Fruit fly (Drosophila melanogaster) whole organism, embryonic: Measurements from ENCODE around the gene psh.

ENCODE experiments used
- CG11398 ChIP-seq: fragments of 200-800 bp; sonication (Bioruptor generic); optimal IDR thresholded peaks from 2 replicates; lab custom pipeline; 2016; ENCODE audit warnings: missing biosample characterization, missing genetic modification characterization
- CG12299 ChIP-seq: fragments of 200-800 bp; sonication (Bioruptor generic); optimal IDR thresholded peaks from 2 replicates; lab custom pipeline; 2018; ENCODE audit warnings: missing biosample characterization, mild to moderate bottlenecking, missing genetic modification characterization
- CG13287 ChIP-seq: fragments of 200-800 bp; sonication (Bioruptor generic); IDR thresholded peaks from 2 replicates; pipeline ENCODE4 v1.3.6; 2022; ENCODE audit warnings: missing biosample characterization, missing genetic modification characterization; ENCODE audit not compliant: partially characterized antibody
- CG15514 ChIP-seq: fragments of 200-800 bp; sonication (Bioruptor generic); optimal IDR thresholded peaks from 3 replicates; lab custom pipeline; 2017; ENCODE audit warnings: missing biosample characterization, missing genetic modification characterization, mild to moderate bottlenecking, moderate library complexity, missing genetic modification reagents
- CG17385 ChIP-seq: fragments of 200-800 bp; sonication (Bioruptor generic); optimal IDR thresholded peaks from 3 replicates; lab custom pipeline; 2018; ENCODE audit warnings: missing biosample characterization, mild to moderate bottlenecking, missing genetic modification characterization
- CG1832 ChIP-seq: fragments of 200-800 bp; sonication (Bioruptor generic); optimal IDR thresholded peaks from 2 replicates; lab custom pipeline; 2017; ENCODE audit warnings: missing biosample characterization, mild to moderate bottlenecking, missing genetic modification characterization, inconsistent platforms
- CG18599 ChIP-seq: fragments of 200-800 bp; sonication (Bioruptor generic); optimal IDR thresholded peaks from 3 replicates; lab custom pipeline; 2017; ENCODE audit warnings: missing biosample characterization, missing genetic modification characterization, mild to moderate bottlenecking, moderate library complexity, missing genetic modification reagents
- CG2678 ChIP-seq: fragments of 200-800 bp; sonication (Bioruptor generic); optimal IDR thresholded peaks from 3 replicates; lab custom pipeline; 2019; ENCODE audit warnings: missing biosample characterization, mild to moderate bottlenecking, missing genetic modification characterization, moderate library complexity
- CG2712 ChIP-seq: fragments of 200-800 bp; optimal IDR thresholded peaks from 3 replicates; lab custom pipeline; 2019; ENCODE audit warnings: missing biosample characterization, mild to moderate bottlenecking, missing genetic modification characterization, moderate library complexity
- CG2889 ChIP-seq: fragments of 200-800 bp; sonication (Bioruptor generic); IDR thresholded peaks from 3 replicates; pipeline ENCODE4 v1.3.6; 2022; ENCODE audit warnings: missing biosample characterization, missing genetic modification characterization
- CG3163 ChIP-seq: fragments of 200-800 bp; sonication (Bioruptor generic); optimal IDR thresholded peaks from 3 replicates; lab custom pipeline; 2016; ENCODE audit warnings: missing biosample characterization, missing genetic modification characterization
- CG3995 ChIP-seq: fragments of 200-800 bp; sonication (Bioruptor generic); optimal IDR thresholded peaks from 3 replicates; lab custom pipeline; 2016; ENCODE audit warnings: missing biosample characterization, missing genetic modification characterization
- CG42726 ChIP-seq: fragments of 200-800 bp; sonication (Bioruptor generic); IDR thresholded peaks from 2 replicates; pipeline ENCODE4 v1.3.6; 2022; ENCODE audit warnings: missing biosample characterization, missing genetic modification characterization; ENCODE audit not compliant: partially characterized antibody
- CG4424 ChIP-seq: fragments of 200-800 bp; sonication (Bioruptor generic); optimal IDR thresholded peaks from 3 replicates; lab custom pipeline; 2016; ENCODE audit warnings: missing biosample characterization, missing genetic modification characterization
- CG4707 ChIP-seq: fragments of 200-800 bp; sonication (Bioruptor generic); optimal IDR thresholded peaks from 2 replicates; lab custom pipeline; 2018; ENCODE audit warnings: missing biosample characterization, mild to moderate bottlenecking, missing genetic modification characterization, moderate library complexity
- CG4854 ChIP-seq: fragments of 200-800 bp; sonication (Bioruptor generic); optimal IDR thresholded peaks from 2 replicates; lab custom pipeline; 2016; ENCODE audit warnings: missing biosample characterization, missing genetic modification characterization, inconsistent platforms
- CG6254 ChIP-seq: fragments of 200-800 bp; sonication (Bioruptor generic); optimal IDR thresholded peaks from 3 replicates; lab custom pipeline; 2017; ENCODE audit warnings: mild to moderate bottlenecking, missing biosample characterization, missing genetic modification reagents, missing genetic modification characterization
- CG6813 ChIP-seq: fragments of 200-800 bp; sonication (Bioruptor generic); optimal IDR thresholded peaks from 2 replicates; lab custom pipeline; 2017; ENCODE audit warnings: missing biosample characterization, missing genetic modification characterization, mild to moderate bottlenecking, moderate library complexity, missing genetic modification reagents
- CG7271 ChIP-seq: fragments of 200-800 bp; sonication (Bioruptor generic); optimal IDR thresholded peaks from 2 replicates; lab custom pipeline; 2018; ENCODE audit warnings: missing biosample characterization, mild to moderate bottlenecking, missing genetic modification characterization, moderate library complexity
- CTCF ChIP-seq: fragments of 200-800 bp; sonication (Bioruptor generic); optimal IDR thresholded peaks from 2 replicates; lab custom pipeline; 2017; ENCODE audit warnings: missing biosample characterization, mild to moderate bottlenecking, missing genetic modification characterization, moderate library complexity
- CoRest ChIP-seq: fragments of 200-800 bp; sonication (Bioruptor generic); optimal IDR thresholded peaks from 3 replicates; lab custom pipeline; 2018; ENCODE audit warnings: missing biosample characterization, mild to moderate bottlenecking, missing genetic modification characterization, moderate library complexity
- Dek ChIP-seq: fragments of 200-800 bp; sonication (Bioruptor generic); optimal IDR thresholded peaks from 3 replicates; lab custom pipeline; 2019; ENCODE audit warnings: missing biosample characterization, mild to moderate bottlenecking, missing genetic modification characterization, moderate library complexity
- Eip74EF ChIP-seq, 2 experiments: fragments of 200-800 bp in 1 of 2; fragments of >200 bp in 1 of 2; sonication (Bioruptor generic) in 1 of 2; optimal IDR thresholded peaks; 2 replicates each; lab custom pipeline; 2017 to 2019; ENCODE audit warnings: missing biosample characterization in 2 of 2, missing genetic modification characterization in 2 of 2, mild to moderate bottlenecking in 1 of 2, moderate library complexity in 1 of 2
- Ets97D ChIP-seq: fragments of 200-800 bp; sonication (Bioruptor generic); optimal IDR thresholded peaks from 3 replicates; lab custom pipeline; 2016; ENCODE audit warnings: missing biosample characterization, missing genetic modification characterization
- Gug ChIP-seq: fragments of 200-800 bp; sonication (Bioruptor generic); IDR thresholded peaks from 4 replicates; pipeline ENCODE4 v1.3.6; 2022; ENCODE audit warnings: missing biosample characterization, missing genetic modification characterization
- H15 ChIP-seq: fragments of 200-800 bp; sonication (Bioruptor generic); IDR thresholded peaks from 3 replicates; pipeline ENCODE4 v1.3.6; 2022; ENCODE audit warnings: missing biosample characterization, missing genetic modification characterization
- HLHmδ ChIP-seq: fragments of 200-800 bp; sonication (Bioruptor generic); optimal IDR thresholded peaks from 2 replicates; lab custom pipeline; 2018; ENCODE audit warnings: missing biosample characterization, mild to moderate bottlenecking, missing genetic modification characterization, moderate library complexity
- Hmr ChIP-seq: fragments of 200-800 bp; sonication (Bioruptor generic); optimal IDR thresholded peaks from 3 replicates; lab custom pipeline; 2017; ENCODE audit warnings: mild to moderate bottlenecking, missing biosample characterization, missing genetic modification reagents, missing genetic modification characterization
- Hr78 ChIP-seq, 2 experiments: fragments of 200-800 bp in 1 of 2; fragments of >200 bp in 1 of 2; sonication (Bioruptor generic) in 1 of 2; optimal IDR thresholded peaks; 2 replicates each; lab custom pipeline; 2017 to 2019; ENCODE audit warnings: missing biosample characterization in 2 of 2, missing genetic modification characterization in 2 of 2, mild to moderate bottlenecking in 1 of 2, moderate library complexity in 1 of 2
- Mad ChIP-seq: fragments of 200-800 bp; sonication (Bioruptor generic); optimal IDR thresholded peaks from 2 replicates; lab custom pipeline; 2016; ENCODE audit warnings: missing biosample characterization, missing genetic modification characterization
- Med ChIP-seq: fragments of 200-800 bp; sonication (Bioruptor generic); peaks from one replicate; lab custom pipeline; 2016; ENCODE audit warnings: missing biosample characterization, missing genetic modification characterization, mild to moderate bottlenecking, inconsistent platforms, moderate library complexity
- Rfx ChIP-seq: fragments of 200-800 bp; sonication (Bioruptor generic); IDR thresholded peaks from 2 replicates; pipeline ENCODE4 v1.3.6; 2022; ENCODE audit warnings: missing biosample characterization, missing genetic modification characterization
- Rx ChIP-seq: fragments of 200-800 bp; sonication (Bioruptor generic); IDR thresholded peaks from 2 replicates; pipeline ENCODE4 v1.3.6; 2022; ENCODE audit warnings: missing biosample characterization, missing genetic modification characterization
- bab2 ChIP-seq: fragments of 200-800 bp; sonication (Bioruptor generic); optimal IDR thresholded peaks from 2 replicates; lab custom pipeline; 2016; ENCODE audit warnings: missing biosample characterization, missing genetic modification characterization
- cg ChIP-seq: fragments of 200-800 bp; sonication (Bioruptor generic); optimal IDR thresholded peaks from 3 replicates; lab custom pipeline; 2019; ENCODE audit warnings: missing biosample characterization, mild to moderate bottlenecking, missing genetic modification characterization, moderate library complexity
- chif ChIP-seq, 2 experiments: fragments of 200-800 bp; sonication (Bioruptor generic); optimal IDR thresholded peaks; 3 replicates each; lab custom pipeline; 2016; ENCODE audit warnings: missing biosample characterization in 2 of 2, missing genetic modification characterization in 2 of 2
- dmrt11E ChIP-seq: fragments of 200-800 bp; sonication (Bioruptor generic); optimal IDR thresholded peaks from 3 replicates; lab custom pipeline; 2018; ENCODE audit warnings: missing biosample characterization, mild to moderate bottlenecking, missing genetic modification characterization, moderate library complexity
- fu2 ChIP-seq: fragments of 200-800 bp; sonication (Bioruptor generic); optimal IDR thresholded peaks from 2 replicates; lab custom pipeline; 2016; ENCODE audit warnings: missing biosample characterization, missing genetic modification characterization
- inv ChIP-seq: fragments of 200-800 bp; sonication (Bioruptor generic); IDR thresholded peaks from 2 replicates; pipeline ENCODE4 v1.3.6; 2022; ENCODE audit warnings: missing biosample characterization, missing genetic modification characterization; ENCODE audit not compliant: partially characterized antibody
- lab ChIP-seq: fragments of 200-800 bp; sonication (Bioruptor generic); optimal IDR thresholded peaks from 3 replicates; lab custom pipeline; 2017; ENCODE audit warnings: missing biosample characterization, missing genetic modification characterization, mild to moderate bottlenecking, moderate library complexity, missing genetic modification reagents
- mld ChIP-seq: fragments of 200-800 bp; sonication (Bioruptor generic); IDR thresholded peaks from 3 replicates; pipeline ENCODE4 v1.3.6; 2022; ENCODE audit warnings: missing biosample characterization, missing genetic modification characterization; ENCODE audit not compliant: partially characterized antibody
- nerfin-2 ChIP-seq: fragments of 200-800 bp; sonication (Bioruptor generic); IDR thresholded peaks from 2 replicates; pipeline ENCODE4 v1.3.6; 2022; ENCODE audit warnings: missing biosample characterization, missing genetic modification characterization; ENCODE audit not compliant: partially characterized antibody
- oc ChIP-seq: fragments of 200-800 bp; sonication (Bioruptor generic); optimal IDR thresholded peaks from 2 replicates; lab custom pipeline; 2018; ENCODE audit warnings: missing biosample characterization, mild to moderate bottlenecking, missing genetic modification characterization, moderate library complexity
- pho ChIP-seq: fragments of 200-800 bp; sonication (Bioruptor generic); optimal IDR thresholded peaks from 2 replicates; lab custom pipeline; 2016; ENCODE audit warnings: missing biosample characterization, missing genetic modification characterization
- pum ChIP-seq: fragments of 200-800 bp; sonication (Bioruptor generic); optimal IDR thresholded peaks from 2 replicates; lab custom pipeline; 2016; ENCODE audit warnings: missing biosample characterization, missing genetic modification characterization
- schlank ChIP-seq: fragments of 200-800 bp; sonication (Bioruptor generic); optimal IDR thresholded peaks from 2 replicates; lab custom pipeline; 2018; ENCODE audit warnings: missing biosample characterization, mild to moderate bottlenecking, missing genetic modification characterization
- slou ChIP-seq: fragments of 200-800 bp; sonication (Bioruptor generic); optimal IDR thresholded peaks from 3 replicates; lab custom pipeline; 2016; ENCODE audit warnings: missing biosample characterization, missing genetic modification characterization
- tin ChIP-seq: fragments of 200-800 bp; sonication (Bioruptor generic); optimal IDR thresholded peaks from 3 replicates; lab custom pipeline; 2016; ENCODE audit warnings: missing biosample characterization, missing genetic modification characterization
- tll ChIP-seq, 2 experiments: fragments of 200-800 bp in 1 of 2; fragments of >200 bp in 1 of 2; sonication (Bioruptor generic) in 1 of 2; optimal IDR thresholded peaks; 2 replicates each; lab custom pipeline; 2017 to 2019; ENCODE audit warnings: missing biosample characterization in 2 of 2, missing genetic modification characterization in 2 of 2, mild to moderate bottlenecking in 1 of 2, moderate library complexity in 1 of 2
- twi ChIP-seq: fragments of 200-800 bp; optimal IDR thresholded peaks from 2 replicates; lab custom pipeline; 2019; ENCODE audit warnings: missing biosample characterization, mild to moderate bottlenecking, missing genetic modification characterization, moderate library complexity

psh gene

DNA sequence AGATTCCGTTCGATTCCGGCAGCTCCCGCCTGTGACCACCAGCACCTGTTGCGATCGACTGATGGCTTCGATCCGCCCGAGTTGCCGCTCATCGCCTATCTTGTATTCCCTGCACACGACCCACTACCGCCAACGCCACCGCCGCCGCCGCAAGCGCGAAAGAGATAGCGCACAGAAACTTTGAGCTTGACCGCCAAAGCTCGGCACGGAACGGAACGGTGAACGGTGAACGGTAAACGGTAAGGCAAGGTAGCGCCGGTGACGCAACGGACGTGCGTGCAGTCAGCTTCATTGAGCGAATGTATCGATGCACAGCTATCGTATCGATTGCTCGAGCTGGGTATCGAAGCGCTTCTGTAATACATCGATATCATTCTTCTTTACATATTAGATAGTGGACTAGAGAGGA lies 25.6 kb upstream of the psh start, which contains the start of gene Ggt-1 (continued):
- no peak for TF ChIP-seq CG7271 (tag; lab: Kevin White, UChicago)
- TF ChIP-seq CG15514: peak; percentile 94
- peak; percentile 33; the same call in 1 of the 2 replicates for TF ChIP-seq Rfx
- TF ChIP-seq CG12299: no peak
- TF ChIP-seq Hmr (GFP tag; lab: Kevin White, UChicago): peak; percentile 44
- no peak for TF ChIP-seq CG11398 (GFP tag; lab: Kevin White, UChicago)
- TF ChIP-seq CG2712 (tag; lab: Kevin White, UChicago): peak; percentile 20
- TF ChIP-seq oc: no peak
- no peak for TF ChIP-seq slou (GFP tag; lab: Kevin White, UChicago)
- TF ChIP-seq Med (GFP tag; lab: Kevin White, UChicago): peak; percentile 75
- no peak for TF ChIP-seq pho (GFP tag; lab: Kevin White, UChicago)
- TF ChIP-seq tin: no peak
- peak; percentile 97 for TF ChIP-seq nerfin-2 (GFP tag; lab: Robert Waterston, UW)
- TF ChIP-seq dmrt11E: no peak
- peak; percentile 65 for TF ChIP-seq Ets97D (GFP tag; lab: Kevin White, UChicago)
- TF ChIP-seq CG4424 (GFP tag; lab: Kevin White, UChicago): no peak
- no peak for TF ChIP-seq CG18599 (GFP tag; lab: Kevin White, UChicago)
- peak; percentile 97 for TF ChIP-seq CG3995 (GFP tag; lab: Kevin White, UChicago)
- TF ChIP-seq bab2 (GFP tag; lab: Kevin White, UChicago): no peak
- no peak for TF ChIP-seq CG4707
- TF ChIP-seq CG42726 (GFP tag; lab: Robert Waterston, UW): peak; percentile 84
- TF ChIP-seq Mad (GFP tag; lab: Kevin White, UChicago): no peak
- no peak for TF ChIP-seq tll (GFP tag; optimal IDR thresholded peaks at IDR 0.05; lab: Kevin White, UChicago)
- no peak for TF ChIP-seq Dek (tag; lab: Kevin White, UChicago)
- no peak for TF ChIP-seq pum (GFP tag; lab: Kevin White, UChicago)
- peak in 1 of 2 experiments; percentile 9 for TF ChIP-seq Hr78 (GFP tag; optimal IDR thresholded peaks at IDR 0.05; lab: Kevin White, UChicago)
- no peak for TF ChIP-seq Rx (GFP tag; lab: Robert Waterston, UW)
- no peak for TF ChIP-seq cg (GFP tag; lab: Kevin White, UChicago)
- no peak for TF ChIP-seq CG2889 (GFP tag; lab: Robert Waterston, UW)
- peak in 1 of 2 experiments; percentile 19 for TF ChIP-seq Eip74EF (GFP tag; optimal IDR thresholded peaks at IDR 0.05; lab: Kevin White, UChicago)
- TF ChIP-seq lab (GFP tag; lab: Kevin White, UChicago): peak; percentile 42
- TF ChIP-seq CG3163 (GFP tag; lab: Kevin White, UChicago): no peak
- no peak for TF ChIP-seq fu2 (GFP tag; lab: Kevin White, UChicago)
- TF ChIP-seq CG6254 (GFP tag; lab: Kevin White, UChicago): no peak
- no peak for TF ChIP-seq HLHmδ
- TF ChIP-seq CG1832 (GFP tag; lab: Kevin White, UChicago): peak; percentile 57
- no peak for TF ChIP-seq CG4854 (GFP tag; lab: Kevin White, UChicago)
- no peak for TF ChIP-seq CoRest (tag; lab: Kevin White, UChicago)
- peak; percentile 47 for TF ChIP-seq CTCF (GFP tag; lab: Kevin White, UChicago)
- no peak for TF ChIP-seq schlank
- TF ChIP-seq twi (tag; lab: Kevin White, UChicago): no peak
- no peak for TF ChIP-seq CG2678 (tag; lab: Kevin White, UChicago)
- no peak for TF ChIP-seq CG17385 (GFP tag; lab: Kevin White, UChicago)
- TF ChIP-seq Gug (GFP tag; lab: Robert Waterston, UW): no peak
- peak; percentile 91 for TF ChIP-seq mld (GFP tag; lab: Robert Waterston, UW)
- no peak for TF ChIP-seq H15 (GFP tag; lab: Robert Waterston, UW)
- TF ChIP-seq inv (GFP tag; lab: Robert Waterston, UW): peak; percentile 76
- peak; percentile 97 for TF ChIP-seq CG13287
- TF ChIP-seq chif (GFP tag; optimal IDR thresholded peaks at IDR 0.05; lab: Kevin White, UChicago): no peak
- TF ChIP-seq CG6813 (GFP tag; lab: Kevin White, UChicago): no peak
